Comparison of ENCODE assay signal across 4 fruit fly cellular contexts in genomic region chr3L:4304244-4304959, dm6.
TF ChIP-seq lines count a peak whose summit lies in the region.

No protein-coding gene starts in this region.

- no peak for TF ChIP-seq CTCF in whole organism, embryonic (GFP tag; optimal IDR thresholded peaks at IDR 0.05; lab: Kevin White, UChicago)

TF ChIP-seq in whole organism, embryonic, 481 proteins besides CTCF, POLR2A, EP300 and RAD21 (continues in another document):
- no peak for TF ChIP-seq CG10147 (GFP tag; optimal IDR thresholded peaks at IDR 0.05; lab: Kevin White, UChicago)
- TF ChIP-seq gem (tag; optimal IDR thresholded peaks at IDR 0.05; lab: Kevin White, UChicago): peak; percentile 16
- peak in 1 of 2 experiments; percentile 31 for TF ChIP-seq bsh (GFP tag; optimal IDR thresholded peaks at IDR 0.05; lab: Kevin White, UChicago)
- TF ChIP-seq sisA (GFP tag; IDR thresholded peaks at IDR 0.05; lab: Robert Waterston, UW): 0 out of 2 replicates have a peak, but pooled peaks have one; percentile 18
- TF ChIP-seq ci (GFP tag; IDR thresholded peaks at IDR 0.05; lab: Robert Waterston, UW): 0 out of 3 replicates have a peak, but pooled peaks have one; percentile 8
- TF ChIP-seq nom (GFP tag; optimal IDR thresholded peaks at IDR 0.05; lab: Kevin White, UChicago): peak; percentile 25
- TF ChIP-seq crc (GFP tag; optimal IDR thresholded peaks at IDR 0.05; lab: Kevin White, UChicago): no peak
- peak; percentile 95 for TF ChIP-seq Drgx (GFP tag; IDR thresholded peaks at IDR 0.05; lab: Robert Waterston, UW)
- TF ChIP-seq Xrp1 (GFP tag; IDR thresholded peaks at IDR 0.05; lab: Robert Waterston, UW): peak; percentile 44; the same call in 1 of the 2 replicates
- peak; percentile 96 for TF ChIP-seq Blimp-1 (GFP tag; optimal IDR thresholded peaks at IDR 0.05; lab: Kevin White, UChicago)
- TF ChIP-seq dysf (GFP tag; IDR thresholded peaks at IDR 0.05; lab: Robert Waterston, UW): 0 out of 3 replicates have a peak, but pooled peaks have one; percentile 21
- peak; percentile 85 for TF ChIP-seq sens (GFP tag; lab: Kevin White, UChicago)
- no peak for TF ChIP-seq HLH4C (GFP tag; IDR thresholded peaks at IDR 0.05; lab: Robert Waterston, UW; ENCODE audit: partially characterized antibody)
- TF ChIP-seq tll (GFP tag; optimal IDR thresholded peaks at IDR 0.05; lab: Kevin White, UChicago): no peak
- peak; percentile 29; the same call in 1 of the 2 replicates for TF ChIP-seq chm (GFP tag; IDR thresholded peaks at IDR 0.05; lab: Robert Waterston, UW)
- TF ChIP-seq vvl (GFP tag; IDR thresholded peaks at IDR 0.05; lab: Robert Waterston, UW): 0 out of 2 replicates have a peak, but pooled peaks have one; percentile 26
- TF ChIP-seq CG2712 (tag; optimal IDR thresholded peaks at IDR 0.05; lab: Kevin White, UChicago): peak; percentile 33
- TF ChIP-seq CG1603 (tag; optimal IDR thresholded peaks at IDR 0.05; lab: Kevin White, UChicago): peak; percentile 11
- TF ChIP-seq row (GFP tag; IDR thresholded peaks at IDR 0.05; lab: Robert Waterston, UW): no peak; the same call in 2 of the 3 replicates
- TF ChIP-seq CrebB (tag; optimal IDR thresholded peaks at IDR 0.05; lab: Kevin White, UChicago): no peak
- TF ChIP-seq CG31388 (GFP tag; optimal IDR thresholded peaks at IDR 0.05; lab: Kevin White, UChicago): no peak

TF ChIP-seq in whole organism, prepupa, 60 proteins besides CTCF, POLR2A, EP300 and RAD21 (continues in another document):
- TF ChIP-seq svp (GFP tag; lab: Kevin White, UChicago) (peak; percentile 93), CG3032 (tag; optimal IDR thresholded peaks at IDR 0.05; lab: Kevin White, UChicago) (peak; percentile 64), Sox102F (GFP tag; optimal IDR thresholded peaks at IDR 0.05; lab: Kevin White, UChicago) (peak; percentile 81), ss (GFP tag; optimal IDR thresholded peaks at IDR 0.05; lab: Kevin White, UChicago) (peak; percentile 53 to 80), CG8319 (GFP tag; optimal IDR thresholded peaks at IDR 0.05; lab: Kevin White, UChicago) (peak; percentile 70), CG6792 (GFP tag; optimal IDR thresholded peaks at IDR 0.05; lab: Kevin White, UChicago) (peak; percentile 86), Ets96B (tag; optimal IDR thresholded peaks at IDR 0.05; lab: Kevin White, UChicago) (peak; percentile 74), net (GFP tag; optimal IDR thresholded peaks at IDR 0.05; lab: Kevin White, UChicago) (peak; percentile 91), CG6163 (GFP tag; IDR thresholded peaks at IDR 0.05; lab: Robert Waterston, UW) (peak; percentile 96), CG6808 (GFP tag; optimal IDR thresholded peaks at IDR 0.05; lab: Kevin White, UChicago) (peak; percentile 50), lz (GFP tag; optimal IDR thresholded peaks at IDR 0.05; lab: Kevin White, UChicago) (peak; percentile 88), Eip93F (GFP tag; optimal IDR thresholded peaks at IDR 0.05; lab: Kevin White, UChicago) (peak; percentile 58), eg (GFP tag; IDR thresholded peaks at IDR 0.05; lab: Robert Waterston, UW) (peak; percentile 96), CG10631 (GFP tag; optimal IDR thresholded peaks at IDR 0.05; lab: Kevin White, UChicago) (peak; percentile 84), cyc (GFP tag; optimal IDR thresholded peaks at IDR 0.05; lab: Kevin White, UChicago) (peak; percentile 80), CG11294 (GFP tag; IDR thresholded peaks at IDR 0.05; lab: Robert Waterston, UW) (peak; percentile 82), CG4318 (GFP tag; optimal IDR thresholded peaks at IDR 0.05; lab: Kevin White, UChicago) (peak; percentile 82), CG9139 (GFP tag; optimal IDR thresholded peaks at IDR 0.05; lab: Kevin White, UChicago) (peak; percentile 39), CG32006 (GFP tag; optimal IDR thresholded peaks at IDR 0.05; lab: Kevin White, UChicago) (peak; percentile 93), dsx (GFP tag; optimal IDR thresholded peaks at IDR 0.05; lab: Kevin White, UChicago; ENCODE audit: poor library complexity, severe bottlenecking) (peak; percentile 73), Lpt (GFP tag; optimal IDR thresholded peaks at IDR 0.05; lab: Kevin White, UChicago) (peak; percentile 92), CG31627 (GFP tag; optimal IDR thresholded peaks at IDR 0.05; lab: Kevin White, UChicago) (peak; percentile 87), CG1621 (tag; optimal IDR thresholded peaks at IDR 0.05; lab: Kevin White, UChicago) (peak; percentile 63)

TF ChIP-seq in whole organism, pupa, 21 proteins besides CTCF, POLR2A, EP300 and RAD21:
- TF ChIP-seq CG12605 (GFP tag; IDR thresholded peaks at IDR 0.05; lab: Robert Waterston, UW) (peak; percentile 89), D1 (tag; optimal IDR thresholded peaks at IDR 0.05; lab: Kevin White, UChicago) (peak; percentile 36), CG17806 (tag; optimal IDR thresholded peaks at IDR 0.05; lab: Kevin White, UChicago) (peak; percentile 76), CG32121 (GFP tag; IDR thresholded peaks at IDR 0.05; lab: Robert Waterston, UW) (peak; percentile 95), Pif1A (GFP tag; optimal IDR thresholded peaks at IDR 0.05; lab: Kevin White, UChicago) (peak; percentile 90), CG8159 (tag; optimal IDR thresholded peaks at IDR 0.05; lab: Kevin White, UChicago) (peak; percentile 69), CG8301 (tag; optimal IDR thresholded peaks at IDR 0.05; lab: Kevin White, UChicago) (peak; percentile 93), rn (GFP tag; IDR thresholded peaks at IDR 0.05; lab: Robert Waterston, UW) (peak; percentile 77), CG10348 (GFP tag; IDR thresholded peaks at IDR 0.05; lab: Robert Waterston, UW) (peak; percentile 69; the same call in 1 of the 2 replicates), CG9948 (tag; optimal IDR thresholded peaks at IDR 0.05; lab: Kevin White, UChicago) (peak; percentile 48), CG14655 (GFP tag; optimal IDR thresholded peaks at IDR 0.05; lab: Kevin White, UChicago) (peak; percentile 89), CG34367 (tag; optimal IDR thresholded peaks at IDR 0.05; lab: Kevin White, UChicago) (peak; percentile 72), Ets98B (GFP tag; IDR thresholded peaks at IDR 0.05; lab: Robert Waterston, UW) (peak; percentile 96), EcR (GFP tag; optimal IDR thresholded peaks at IDR 0.05; lab: Kevin White, UChicago) (no peak), Snoo (tag; optimal IDR thresholded peaks at IDR 0.05; lab: Kevin White, UChicago) (peak; percentile 80), Pif1B (GFP tag; optimal IDR thresholded peaks at IDR 0.05; lab: Kevin White, UChicago) (peak; percentile 85), gl (tag; optimal IDR thresholded peaks at IDR 0.05; lab: Kevin White, UChicago) (peak; percentile 47), fd96Ca (GFP tag; IDR thresholded peaks at IDR 0.05; lab: Robert Waterston, UW) (peak; percentile 92), CG13204 (GFP tag; optimal IDR thresholded peaks at IDR 0.05; lab: Kevin White, UChicago) (peak; percentile 48), CG15710 (tag; optimal IDR thresholded peaks at IDR 0.05; lab: Kevin White, UChicago) (peak; percentile 80), CG4496 (GFP tag; IDR thresholded peaks at IDR 0.05; lab: Robert Waterston, UW) (peak; percentile 95)
TF ChIP-seq in whole organism, pupa: peak in this region for 20.

TF ChIP-seq in whole organism, wandering third instar larva, 38 proteins besides CTCF, POLR2A, EP300 and RAD21:
- TF ChIP-seq woc (GFP tag; optimal IDR thresholded peaks at IDR 0.05; lab: Kevin White, UChicago) (peak; percentile 31), br (GFP tag; optimal IDR thresholded peaks at IDR 0.05; lab: Kevin White, UChicago) (peak; percentile 59), HLH106 (tag; optimal IDR thresholded peaks at IDR 0.05; lab: Kevin White, UChicago) (peak; percentile 68), tai (GFP tag; optimal IDR thresholded peaks at IDR 0.05; lab: Kevin White, UChicago) (no peak), dmrt93B (GFP tag; optimal IDR thresholded peaks at IDR 0.05; lab: Kevin White, UChicago) (peak; percentile 34), ey (GFP tag; optimal IDR thresholded peaks at IDR 0.05; lab: Kevin White, UChicago) (peak; percentile 68), Sp1 (GFP tag; optimal IDR thresholded peaks at IDR 0.05; lab: Kevin White, UChicago) (peak; percentile 65), Abd-B (GFP tag; optimal IDR thresholded peaks at IDR 0.05; lab: Kevin White, UChicago) (no peak), OdsH (GFP tag; optimal IDR thresholded peaks at IDR 0.05; lab: Kevin White, UChicago) (peak; percentile 60), sage (GFP tag; optimal IDR thresholded peaks at IDR 0.05; lab: Kevin White, UChicago) (no peak), CG9705 (GFP tag; optimal IDR thresholded peaks at IDR 0.05; lab: Kevin White, UChicago) (no peak), N (GFP tag; optimal IDR thresholded peaks at IDR 0.05; lab: Kevin White, UChicago) (no peak), psq (GFP tag; optimal IDR thresholded peaks at IDR 0.05; lab: Kevin White, UChicago) (peak; percentile 46), h (GFP tag; optimal IDR thresholded peaks at IDR 0.05; lab: Kevin White, UChicago) (peak; percentile 77), foxo (GFP tag; optimal IDR thresholded peaks at IDR 0.05; lab: Kevin White, UChicago) (peak in 1 of 2 experiments; percentile 61), pan (optimal IDR thresholded peaks at IDR 0.05; lab: Kevin White, UChicago) (no peak), fru (GFP tag; optimal IDR thresholded peaks at IDR 0.05; lab: Kevin White, UChicago) (peak; percentile 75), GATAd (GFP tag; optimal IDR thresholded peaks at IDR 0.05; lab: Kevin White, UChicago) (no peak), brk (GFP tag; optimal IDR thresholded peaks at IDR 0.05; lab: Kevin White, UChicago) (no peak), rgr (GFP tag; optimal IDR thresholded peaks at IDR 0.05; lab: Kevin White, UChicago) (peak; percentile 63), Hr78 (GFP tag; optimal IDR thresholded peaks at IDR 0.05; lab: Kevin White, UChicago) (no peak)

Comparison
In these comparisons a context has a peak if more than half of its experiments do, and no peak if none do; other contexts are left out.
1. Of the 7 proteins assayed by ChIP-seq in both whole organism, embryonic and whole organism, prepupa: peak only in whole organism, embryonic: none; only in whole organism, prepupa: CG16779, CG6854, Gug, Hr39 and Lpt; in both: Blimp-1 and Sox102F; in neither: 0.